Fruit fly (Drosophila melanogaster) whole organism, embryonic: ENCODE results near the gene CG16717.

Experiments
- Bteb2 ChIP-seq: fragments of 200-800 bp; sonication (Bioruptor generic); optimal IDR thresholded peaks from 2 replicates; lab custom pipeline; 2016; ENCODE audit warnings: missing biosample characterization, missing genetic modification characterization
- CG10979 ChIP-seq: fragments of 200-800 bp; sonication (Bioruptor generic); optimal IDR thresholded peaks from 2 replicates; lab custom pipeline; 2018; ENCODE audit warnings: missing biosample characterization, mild to moderate bottlenecking, missing genetic modification characterization, moderate library complexity
- CG11723 ChIP-seq: fragments of 200-800 bp; sonication (Bioruptor generic); optimal IDR thresholded peaks from 2 replicates; lab custom pipeline; 2017; ENCODE audit warnings: missing biosample characterization, mild to moderate bottlenecking, missing genetic modification characterization
- CG14441 ChIP-seq: fragments of 200-800 bp; sonication (Bioruptor generic); IDR thresholded peaks from 2 replicates; pipeline ENCODE4 v1.3.6; 2022; ENCODE audit warnings: missing biosample characterization, missing genetic modification characterization
- CG15269 ChIP-seq: fragments of 200-800 bp; sonication (Bioruptor generic); optimal IDR thresholded peaks from 2 replicates; lab custom pipeline; 2018; ENCODE audit warnings: missing biosample characterization, mild to moderate bottlenecking, missing genetic modification characterization, moderate library complexity
- CG15696 ChIP-seq: fragments of 200-800 bp; sonication (Bioruptor generic); optimal IDR thresholded peaks from 2 replicates; lab custom pipeline; 2019; ENCODE audit warnings: missing biosample characterization, mild to moderate bottlenecking, missing genetic modification characterization, moderate library complexity
- CG1603 ChIP-seq: fragments of 200-800 bp; sonication (Bioruptor generic); optimal IDR thresholded peaks from 2 replicates; lab custom pipeline; 2019; ENCODE audit warnings: missing biosample characterization, mild to moderate bottlenecking, missing genetic modification characterization, moderate library complexity
- CG17385 ChIP-seq: fragments of 200-800 bp; sonication (Bioruptor generic); optimal IDR thresholded peaks from 3 replicates; lab custom pipeline; 2018; ENCODE audit warnings: missing biosample characterization, mild to moderate bottlenecking, missing genetic modification characterization
- CG17802 ChIP-seq: fragments of 200-800 bp; sonication (Bioruptor generic); optimal IDR thresholded peaks from 2 replicates; lab custom pipeline; 2018; ENCODE audit warnings: missing biosample characterization, mild to moderate bottlenecking, missing genetic modification characterization, moderate library complexity
- CG17912 ChIP-seq: fragments of 200-800 bp; sonication (Bioruptor generic); optimal IDR thresholded peaks from 2 replicates; lab custom pipeline; 2018; ENCODE audit warnings: missing biosample characterization, mild to moderate bottlenecking, missing genetic modification characterization
- CG31388 ChIP-seq: fragments of 200-800 bp; sonication (Bioruptor generic); optimal IDR thresholded peaks from 2 replicates; lab custom pipeline; 2016; ENCODE audit warnings: missing biosample characterization, missing genetic modification characterization
- CG33213 ChIP-seq: fragments of 200-800 bp; sonication (Bioruptor generic); optimal IDR thresholded peaks from 3 replicates; lab custom pipeline; 2016; ENCODE audit warnings: missing biosample characterization, missing genetic modification characterization
- CG34224 ChIP-seq: fragments of 200-800 bp; sonication (Bioruptor generic); IDR thresholded peaks from 3 replicates; pipeline ENCODE4 v1.3.6; 2022; ENCODE audit warnings: missing biosample characterization, missing genetic modification characterization; ENCODE audit not compliant: partially characterized antibody
- CG43689 ChIP-seq: fragments of 200-800 bp; sonication (Bioruptor generic); IDR thresholded peaks from 2 replicates; pipeline ENCODE4 v1.3.6; 2022; ENCODE audit warnings: missing biosample characterization, missing genetic modification characterization
- Drgx ChIP-seq: fragments of 200-800 bp; sonication (Bioruptor generic); IDR thresholded peaks from 2 replicates; pipeline ENCODE4 v1.3.6; 2022; ENCODE audit warnings: missing biosample characterization, missing genetic modification characterization
- Eip74EF ChIP-seq, 2 experiments: fragments of 200-800 bp in 1 of 2; fragments of >200 bp in 1 of 2; sonication (Bioruptor generic) in 1 of 2; optimal IDR thresholded peaks; 2 replicates each; lab custom pipeline; 2017 to 2019; ENCODE audit warnings: missing biosample characterization in 2 of 2, missing genetic modification characterization in 2 of 2, mild to moderate bottlenecking in 1 of 2, moderate library complexity in 1 of 2
- H2.0 ChIP-seq: fragments of 200-800 bp; sonication (Bioruptor generic); IDR thresholded peaks from 2 replicates; pipeline ENCODE4 v1.3.6; 2022; ENCODE audit warnings: missing biosample characterization, missing genetic modification characterization
- Hmx ChIP-seq: fragments of 200-800 bp; sonication (Bioruptor generic); optimal IDR thresholded peaks from 2 replicates; lab custom pipeline; 2016; ENCODE audit warnings: missing biosample characterization, missing genetic modification characterization
- Hr39 ChIP-seq: fragments of >200 bp; optimal IDR thresholded peaks from 2 replicates; lab custom pipeline; 2017
- Hsf ChIP-seq: fragments of 200-800 bp; sonication (Bioruptor generic); optimal IDR thresholded peaks from 3 replicates; lab custom pipeline; 2016; ENCODE audit warnings: missing biosample characterization, missing genetic modification characterization
- Mad ChIP-seq: fragments of 200-800 bp; sonication (Bioruptor generic); optimal IDR thresholded peaks from 2 replicates; lab custom pipeline; 2016; ENCODE audit warnings: missing biosample characterization, missing genetic modification characterization
- NFAT ChIP-seq: fragments of 200-800 bp; sonication (Bioruptor generic); IDR thresholded peaks from 2 replicates; pipeline ENCODE4 v1.3.6; 2022; ENCODE audit warnings: missing biosample characterization, missing genetic modification characterization
- Poxn ChIP-seq: fragments of 200-800 bp; sonication (Bioruptor generic); IDR thresholded peaks from 2 replicates; pipeline ENCODE4 v1.3.6; 2022; ENCODE audit warnings: missing biosample characterization, missing genetic modification characterization
- Ravus ChIP-seq: fragments of 200-800 bp; sonication (Bioruptor generic); IDR thresholded peaks from 2 replicates; pipeline ENCODE4 v1.3.6; 2022; ENCODE audit warnings: missing biosample characterization, missing genetic modification characterization
- Xrp1 ChIP-seq: fragments of 200-800 bp; sonication (Bioruptor generic); IDR thresholded peaks from 2 replicates; pipeline ENCODE4 v1.3.6; 2022; ENCODE audit warnings: missing biosample characterization, missing genetic modification characterization
- ab ChIP-seq: fragments of 200-800 bp; sonication (Bioruptor generic); optimal IDR thresholded peaks from 2 replicates; lab custom pipeline; 2016; ENCODE audit warnings: missing biosample characterization, missing genetic modification characterization
- ac ChIP-seq: fragments of 200-800 bp; sonication (Bioruptor generic); optimal IDR thresholded peaks from 3 replicates; lab custom pipeline; 2017; ENCODE audit warnings: missing biosample characterization, mild to moderate bottlenecking, missing genetic modification characterization
- amos ChIP-seq: fragments of 200-800 bp; sonication (Bioruptor generic); IDR thresholded peaks from 2 replicates; pipeline ENCODE4 v1.3.6; 2022; ENCODE audit warnings: missing biosample characterization, missing genetic modification characterization; ENCODE audit not compliant: partially characterized antibody
- ci ChIP-seq: fragments of 200-800 bp; sonication (Bioruptor generic); IDR thresholded peaks from 3 replicates; pipeline ENCODE4 v1.3.6; 2022; ENCODE audit warnings: missing biosample characterization, missing genetic modification characterization
- dimm ChIP-seq: fragments of 200-800 bp; sonication (Bioruptor generic); IDR thresholded peaks from 2 replicates; pipeline ENCODE4 v1.3.6; 2022; ENCODE audit warnings: missing biosample characterization, missing genetic modification characterization
- emc ChIP-seq: fragments of 200-800 bp; sonication (Bioruptor generic); optimal IDR thresholded peaks from 2 replicates; lab custom pipeline; 2016; ENCODE audit warnings: missing biosample characterization, missing genetic modification characterization
- exex ChIP-seq: fragments of 200-800 bp; sonication (Bioruptor generic); optimal IDR thresholded peaks from 4 replicates; lab custom pipeline; 2018; ENCODE audit warnings: missing biosample characterization, mild to moderate bottlenecking, missing genetic modification characterization, moderate library complexity
- ftz-f1 ChIP-seq: fragments of 200-800 bp; sonication (Bioruptor generic); optimal IDR thresholded peaks from 2 replicates; lab custom pipeline; 2016; ENCODE audit warnings: missing biosample characterization, missing genetic modification characterization
- gro ChIP-seq: fragments of 200-800 bp; sonication (Bioruptor generic); optimal IDR thresholded peaks from 2 replicates; lab custom pipeline; 2016; ENCODE audit warnings: missing biosample characterization, missing genetic modification characterization
- gsb ChIP-seq: fragments of 200-800 bp; sonication (Bioruptor generic); IDR thresholded peaks from 2 replicates; pipeline ENCODE4 v1.3.6; 2022; ENCODE audit warnings: missing biosample characterization, missing genetic modification characterization
- ham ChIP-seq: fragments of 200-800 bp; sonication (Bioruptor generic); IDR thresholded peaks from 2 replicates; pipeline ENCODE4 v1.3.6; 2022; ENCODE audit warnings: missing biosample characterization, missing genetic modification characterization
- ken ChIP-seq: fragments of 200-800 bp; sonication (Bioruptor generic); IDR thresholded peaks from 3 replicates; pipeline ENCODE4 v1.3.6; 2022; ENCODE audit warnings: missing biosample characterization, missing genetic modification characterization
- lov ChIP-seq, 2 experiments: fragments of 200-800 bp in 1 of 2; fragments of >200 bp in 1 of 2; sonication (Bioruptor generic) in 1 of 2; IDR thresholded peaks in 1 of 2; optimal IDR thresholded peaks in 1 of 2; 2 replicates in 1 of 2; 3 replicates in 1 of 2; pipeline versions ENCODE4 v1.3.6 to Lab custom; 2017 to 2022; ENCODE audit warnings: missing biosample characterization in 1 of 2, missing genetic modification characterization in 1 of 2
- pum ChIP-seq: fragments of 200-800 bp; sonication (Bioruptor generic); optimal IDR thresholded peaks from 2 replicates; lab custom pipeline; 2016; ENCODE audit warnings: missing biosample characterization, missing genetic modification characterization
- ranshi ChIP-seq: fragments of 200-800 bp; sonication (Bioruptor generic); IDR thresholded peaks from 2 replicates; pipeline ENCODE4 v1.3.6; 2022; ENCODE audit warnings: missing biosample characterization, missing genetic modification characterization
- salm ChIP-seq: fragments of 200-800 bp; sonication (Bioruptor generic); optimal IDR thresholded peaks from 2 replicates; lab custom pipeline; 2018; ENCODE audit warnings: missing biosample characterization, mild to moderate bottlenecking, missing genetic modification characterization
- sqz ChIP-seq: fragments of 200-800 bp; sonication (Bioruptor generic); optimal IDR thresholded peaks from 3 replicates; lab custom pipeline; 2018; ENCODE audit warnings: missing biosample characterization, mild to moderate bottlenecking, missing genetic modification characterization
- sr ChIP-seq: fragments of 200-800 bp; sonication (Bioruptor generic); IDR thresholded peaks from 3 replicates; pipeline ENCODE4 v1.3.6; 2022; ENCODE audit warnings: missing biosample characterization, missing genetic modification characterization
- toy ChIP-seq: fragments of 200-800 bp; sonication (Bioruptor generic); IDR thresholded peaks from 2 replicates; pipeline ENCODE4 v1.3.6; 2022; ENCODE audit warnings: missing biosample characterization, missing genetic modification characterization
- trh ChIP-seq: fragments of 200-800 bp; sonication (Bioruptor generic); optimal IDR thresholded peaks from 2 replicates; lab custom pipeline; 2016; ENCODE audit warnings: missing biosample characterization, missing genetic modification characterization
- ttk ChIP-seq: fragments of 200-800 bp; sonication (Bioruptor generic); IDR thresholded peaks from 2 replicates; pipeline ENCODE4 v2.1.2; 2022; ENCODE audit warnings: missing biosample characterization, missing genetic modification characterization
- tx ChIP-seq: fragments of 200-800 bp; sonication (Bioruptor generic); optimal IDR thresholded peaks from 2 replicates; lab custom pipeline; 2016; ENCODE audit warnings: missing biosample characterization, missing genetic modification characterization
- usp ChIP-seq: fragments of >200 bp; optimal IDR thresholded peaks from 2 replicates; lab custom pipeline; 2017; ENCODE audit warnings: missing biosample characterization, missing genetic modification characterization
- vfl ChIP-seq: fragments of 200-800 bp; sonication (Bioruptor generic); optimal IDR thresholded peaks from 2 replicates; lab custom pipeline; 2016; ENCODE audit warnings: missing biosample characterization, missing genetic modification characterization

CG16717 gene

DNA sequence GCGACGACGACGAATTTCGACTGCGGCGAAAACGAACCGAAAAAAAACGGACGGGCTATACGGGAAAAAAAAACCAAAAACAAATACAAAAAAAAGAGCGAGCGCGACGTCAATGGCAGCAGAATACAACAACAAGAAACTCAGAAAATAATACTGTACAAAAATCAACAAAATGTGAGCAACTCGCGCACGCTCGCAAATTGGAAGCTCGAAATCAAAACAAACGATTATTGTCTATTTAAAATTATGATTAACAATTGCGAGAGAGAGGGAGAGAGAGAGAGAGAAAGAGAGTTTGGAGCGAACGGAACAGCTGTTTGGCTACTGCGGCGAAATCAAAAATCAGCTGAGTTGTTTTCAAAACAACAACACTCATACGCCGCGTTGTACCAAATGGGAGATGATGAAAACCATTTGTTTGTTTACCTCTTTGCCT is 3.5 kb upstream of the CG16717 start (continued):
- TF ChIP-seq Eip74EF (GFP tag; optimal IDR thresholded peaks at IDR 0.05; lab: Kevin White, UChicago) (peak in 1 of 2 experiments; percentile 44), toy (GFP tag; lab: Robert Waterston, UW) (no peak), pum (no peak), Ravus (no peak), Hmx (GFP tag; lab: Kevin White, UChicago) (no peak), CG15269 (tag; lab: Kevin White, UChicago) (peak; percentile 47), trh (GFP tag; lab: Kevin White, UChicago) (no peak), tx (GFP tag; lab: Kevin White, UChicago) (no peak)

DNA sequence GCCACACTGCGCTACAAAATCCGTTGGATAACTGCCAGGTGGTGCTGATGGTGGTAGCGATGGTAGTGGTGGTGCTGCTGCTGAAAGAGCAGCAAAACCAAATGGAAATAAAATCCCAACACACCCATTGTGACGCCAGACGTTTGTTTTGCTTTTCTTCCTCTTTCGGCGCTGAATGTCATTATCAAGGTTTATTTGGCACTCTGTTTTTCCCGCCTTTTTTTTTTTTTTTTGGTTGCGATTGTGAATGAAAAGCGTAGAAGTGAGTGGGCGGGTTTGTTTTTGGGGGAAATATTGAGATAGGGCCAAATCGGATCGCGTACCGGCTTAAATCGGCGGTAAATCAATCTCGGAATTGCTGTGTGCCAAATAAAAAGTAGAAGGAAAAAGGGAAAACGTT is 1.7 kb upstream of the CG16717 start:
- TF ChIP-seq Drgx (GFP tag; lab: Robert Waterston, UW): 0 out of 2 replicates have a peak, but pooled peaks have one; percentile 9
- TF ChIP-seq ftz-f1 (GFP tag; lab: Kevin White, UChicago): peak; percentile 4
- TF ChIP-seq Bteb2 (GFP tag; lab: Kevin White, UChicago): no peak
- TF ChIP-seq CG10979 (tag; lab: Kevin White, UChicago): no peak
- TF ChIP-seq sr (GFP tag; lab: Robert Waterston, UW): peak; percentile 56; the same call in 1 of the 3 replicates
- peak; percentile 37 for TF ChIP-seq CG17385 (GFP tag; lab: Kevin White, UChicago)

DNA sequence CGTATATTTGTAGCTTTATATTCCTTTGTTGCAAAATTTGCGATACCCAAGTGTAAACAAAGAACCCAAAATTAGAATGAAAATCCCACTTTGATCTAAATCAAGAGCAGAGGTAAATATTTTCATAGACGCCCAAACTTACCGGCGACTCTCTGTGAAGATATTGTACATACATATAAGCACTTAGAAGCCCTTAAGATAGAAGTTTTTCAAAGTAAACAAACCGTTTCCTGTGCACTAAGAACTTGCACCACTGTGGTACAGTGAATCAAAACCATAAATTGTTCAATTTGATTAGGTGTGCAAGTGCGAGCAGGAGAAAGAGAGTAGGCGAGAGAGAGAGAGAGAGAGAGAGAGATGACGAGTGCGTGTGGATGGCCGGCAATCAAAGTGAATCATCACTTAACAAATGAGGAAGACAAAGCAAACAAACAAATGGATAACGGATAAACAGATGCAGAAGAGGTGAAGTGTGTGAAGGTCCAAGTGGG is 949 bp upstream of the CG16717 start:
- no peak for TF ChIP-seq usp (GFP tag; lab: Kevin White, UChicago)
- TF ChIP-seq amos (GFP tag; lab: Robert Waterston, UW): no peak
- no peak for TF ChIP-seq ab (GFP tag; lab: Kevin White, UChicago)
- TF ChIP-seq sqz (GFP tag; lab: Kevin White, UChicago): peak; percentile 13
- TF ChIP-seq ranshi: 0 out of 2 replicates have a peak, but pooled peaks have one; percentile 5
- peak; percentile 14 for TF ChIP-seq gro
- TF ChIP-seq CG14441 (GFP tag; lab: Robert Waterston, UW): no peak
- no peak for TF ChIP-seq CG17912 (GFP tag; lab: Kevin White, UChicago)
- TF ChIP-seq CG15696 (tag; lab: Kevin White, UChicago): no peak
- no peak for TF ChIP-seq ac (GFP tag; lab: Kevin White, UChicago)
- TF ChIP-seq CG17802 (tag; lab: Kevin White, UChicago): no peak
- no peak for TF ChIP-seq CG43689
- no peak for TF ChIP-seq vfl (GFP tag; lab: Kevin White, UChicago)
- TF ChIP-seq CG34224 (GFP tag; lab: Robert Waterston, UW): peak; percentile 39; the same call in 1 of the 3 replicates
- no peak for TF ChIP-seq ham (GFP tag; lab: Robert Waterston, UW)
- TF ChIP-seq ci (GFP tag; lab: Robert Waterston, UW): no peak
- TF ChIP-seq CG33213 (GFP tag; lab: Kevin White, UChicago): no peak
- no peak for TF ChIP-seq NFAT (GFP tag; lab: Robert Waterston, UW)
- no peak for TF ChIP-seq gsb (GFP tag; lab: Robert Waterston, UW)
- no peak for TF ChIP-seq lov (optimal IDR thresholded peaks at IDR 0.05; lab: Kevin White, UChicago)
- no peak for TF ChIP-seq lov (GFP tag; IDR thresholded peaks at IDR 0.05; lab: Robert Waterston, UW)
- TF ChIP-seq Mad (GFP tag; lab: Kevin White, UChicago): no peak
- peak; percentile 10 for TF ChIP-seq Hsf (GFP tag; lab: Kevin White, UChicago)
- no peak for TF ChIP-seq CG11723 (GFP tag; lab: Kevin White, UChicago)
- no peak for TF ChIP-seq salm
- no peak for TF ChIP-seq emc (GFP tag; lab: Kevin White, UChicago)
- no peak for TF ChIP-seq H2.0 (GFP tag; lab: Robert Waterston, UW)
- TF ChIP-seq CG31388 (GFP tag; lab: Kevin White, UChicago): no peak
- no peak for TF ChIP-seq Poxn (GFP tag; lab: Robert Waterston, UW)
- TF ChIP-seq CG1603 (tag; lab: Kevin White, UChicago): peak; percentile 36
- no peak for TF ChIP-seq Hr39 (lab: Kevin White, UChicago)
- no peak for TF ChIP-seq dimm
- TF ChIP-seq Xrp1 (GFP tag; lab: Robert Waterston, UW): peak; percentile 33; the same call in 1 of the 2 replicates
- TF ChIP-seq ttk: no peak
- no peak for TF ChIP-seq exex (tag; lab: Kevin White, UChicago)
- no peak for TF ChIP-seq ken (GFP tag; lab: Robert Waterston, UW)
